Fruit fly (Drosophila melanogaster) whole organism, prepupa: Measurements from ENCODE around the gene CG9839.

Experiments used
- Blimp-1 ChIP-seq: fragments of 200-800 bp; sonication (Bioruptor generic); optimal IDR thresholded peaks from 3 replicates; lab custom pipeline; 2017; ENCODE audit warnings: missing biosample characterization, missing genetic modification characterization, mild to moderate bottlenecking, moderate library complexity, missing genetic modification reagents
- CG10631 ChIP-seq: fragments of 200-800 bp; sonication (Bioruptor generic); optimal IDR thresholded peaks from 2 replicates; lab custom pipeline; 2016; ENCODE audit warnings: missing biosample characterization, missing genetic modification characterization
- CG10669 ChIP-seq: fragments of 200-800 bp; sonication (Bioruptor generic); optimal IDR thresholded peaks from 3 replicates; lab custom pipeline; 2018; ENCODE audit warnings: missing biosample characterization, mild to moderate bottlenecking, missing genetic modification characterization, moderate library complexity
- CG11294 ChIP-seq: fragments of 200-800 bp; sonication (Bioruptor generic); IDR thresholded peaks from 2 replicates; pipeline ENCODE4 v1.3.6; 2022; ENCODE audit warnings: missing biosample characterization, missing genetic modification characterization
- CG15336 ChIP-seq: fragments of 200-800 bp; sonication (Bioruptor generic); IDR thresholded peaks from 2 replicates; pipeline ENCODE4 v1.3.6; 2022; ENCODE audit warnings: missing biosample characterization, missing genetic modification characterization
- CG1621 ChIP-seq: fragments of 200-800 bp; sonication (Bioruptor generic); optimal IDR thresholded peaks from 3 replicates; lab custom pipeline; 2018; ENCODE audit warnings: missing biosample characterization, mild to moderate bottlenecking, missing genetic modification characterization
- CG3032 ChIP-seq: fragments of 200-800 bp; optimal IDR thresholded peaks from 2 replicates; lab custom pipeline; 2019; ENCODE audit warnings: missing biosample characterization, mild to moderate bottlenecking, missing genetic modification characterization, moderate library complexity
- CG31627 ChIP-seq: fragments of 200-800 bp; sonication (Bioruptor generic); optimal IDR thresholded peaks from 3 replicates; lab custom pipeline; 2016; ENCODE audit warnings: missing biosample characterization, missing genetic modification characterization
- CG32006 ChIP-seq: fragments of 200-800 bp; sonication (Bioruptor generic); optimal IDR thresholded peaks from 3 replicates; lab custom pipeline; 2017; ENCODE audit warnings: missing biosample characterization, mild to moderate bottlenecking, missing genetic modification characterization
- CG34406 ChIP-seq: fragments of 200-800 bp; sonication (Bioruptor generic); optimal IDR thresholded peaks from 3 replicates; lab custom pipeline; 2016; ENCODE audit warnings: missing biosample characterization, missing genetic modification characterization
- CG3919 ChIP-seq: fragments of 200-800 bp; sonication (Bioruptor generic); optimal IDR thresholded peaks from 3 replicates; lab custom pipeline; 2016; ENCODE audit warnings: missing biosample characterization, missing genetic modification characterization
- CG4318 ChIP-seq: fragments of 200-800 bp; sonication (Bioruptor generic); optimal IDR thresholded peaks from 3 replicates; lab custom pipeline; 2017; ENCODE audit warnings: missing biosample characterization, mild to moderate bottlenecking, missing genetic modification characterization
- CG6163 ChIP-seq: fragments of 200-800 bp; sonication (Bioruptor generic); IDR thresholded peaks from 3 replicates; pipeline ENCODE4 v1.3.6; 2022; ENCODE audit warnings: missing biosample characterization, missing genetic modification characterization
- CG6276 ChIP-seq: fragments of 200-800 bp; sonication (Bioruptor generic); optimal IDR thresholded peaks from 2 replicates; lab custom pipeline; 2017; ENCODE audit warnings: missing biosample characterization, mild to moderate bottlenecking, missing genetic modification characterization
- CG6792 ChIP-seq: fragments of 200-800 bp; sonication (Bioruptor generic); optimal IDR thresholded peaks from 3 replicates; lab custom pipeline; 2016; ENCODE audit warnings: missing biosample characterization, missing genetic modification characterization
- CG6808 ChIP-seq: fragments of 200-800 bp; sonication (Bioruptor generic); optimal IDR thresholded peaks from 3 replicates; lab custom pipeline; 2017; ENCODE audit warnings: missing biosample characterization, missing genetic modification characterization, mild to moderate bottlenecking, moderate library complexity, missing genetic modification reagents
- CG7368 ChIP-seq: fragments of 200-800 bp; sonication (Bioruptor generic); optimal IDR thresholded peaks from 3 replicates; lab custom pipeline; 2016; ENCODE audit warnings: missing biosample characterization, missing genetic modification characterization
- CG8119 ChIP-seq: fragments of 200-800 bp; sonication (Bioruptor generic); IDR thresholded peaks from 3 replicates; pipeline ENCODE4 v1.3.6; 2022; ENCODE audit warnings: missing biosample characterization, missing genetic modification characterization
- CG8632 ChIP-seq: fragments of 200-800 bp; sonication (Bioruptor generic); optimal IDR thresholded peaks from 3 replicates; lab custom pipeline; 2016; ENCODE audit warnings: missing biosample characterization, missing genetic modification characterization
- CG9139 ChIP-seq: fragments of 200-800 bp; sonication (Bioruptor generic); optimal IDR thresholded peaks from 3 replicates; lab custom pipeline; 2017; ENCODE audit warnings: missing biosample characterization, mild to moderate bottlenecking, missing genetic modification characterization
- Eip75B ChIP-seq: fragments of 200-800 bp; sonication (Bioruptor generic); optimal IDR thresholded peaks from 3 replicates; lab custom pipeline; 2016; ENCODE audit warnings: missing biosample characterization, missing genetic modification characterization
- Eip78C ChIP-seq: fragments of 200-800 bp; sonication (Bioruptor generic); peaks from one replicate; lab custom pipeline; 2016; ENCODE audit warnings: missing biosample characterization, missing genetic modification characterization
- Eip93F ChIP-seq: fragments of 200-800 bp; sonication (Bioruptor generic); optimal IDR thresholded peaks from 2 replicates; lab custom pipeline; 2016; ENCODE audit warnings: missing biosample characterization, mild to moderate bottlenecking, missing genetic modification characterization
- Ets21C ChIP-seq: fragments of 200-800 bp; sonication (Bioruptor generic); optimal IDR thresholded peaks from 3 replicates; lab custom pipeline; 2016; ENCODE audit warnings: missing biosample characterization, missing genetic modification characterization
- Ets96B ChIP-seq: fragments of 200-800 bp; optimal IDR thresholded peaks from 2 replicates; lab custom pipeline; 2019; ENCODE audit warnings: missing biosample characterization, mild to moderate bottlenecking, missing genetic modification characterization, moderate library complexity
- Gug ChIP-seq: fragments of 200-800 bp; sonication (Bioruptor generic); IDR thresholded peaks from 2 replicates; pipeline ENCODE4 v1.3.6; 2022; ENCODE audit warnings: missing biosample characterization, missing genetic modification characterization
- Hr38 ChIP-seq: sonication (Bioruptor generic); optimal IDR thresholded peaks from 2 replicates; lab custom pipeline; 2016; ENCODE audit warnings: missing biosample characterization, missing genetic modification characterization
- Hr39 ChIP-seq: fragments of 200-800 bp; sonication (Bioruptor generic); optimal IDR thresholded peaks from 2 replicates; lab custom pipeline; 2016; ENCODE audit warnings: missing biosample characterization, missing genetic modification characterization
- Hr4 ChIP-seq: fragments of 200-800 bp; sonication (Bioruptor generic); optimal IDR thresholded peaks from 3 replicates; lab custom pipeline; 2016; ENCODE audit warnings: missing biosample characterization, missing genetic modification characterization
- Lpt ChIP-seq: fragments of 200-800 bp; sonication (Bioruptor generic); optimal IDR thresholded peaks from 3 replicates; lab custom pipeline; 2016; ENCODE audit warnings: missing biosample characterization, missing genetic modification characterization
- OdsH ChIP-seq: fragments of 200-800 bp; sonication (Bioruptor generic); optimal IDR thresholded peaks from 3 replicates; lab custom pipeline; 2016; ENCODE audit warnings: missing biosample characterization, missing genetic modification characterization
- Smox ChIP-seq: fragments of 200-800 bp; sonication (Bioruptor generic); optimal IDR thresholded peaks from 3 replicates; lab custom pipeline; 2016; ENCODE audit warnings: missing biosample characterization, missing genetic modification characterization
- Sox102F ChIP-seq: fragments of 200-800 bp; sonication (Bioruptor generic); optimal IDR thresholded peaks from 2 replicates; lab custom pipeline; 2016; ENCODE audit warnings: missing biosample characterization, mild to moderate bottlenecking, missing genetic modification characterization
- Sox14 ChIP-seq: fragments of 200-800 bp; sonication (Bioruptor generic); optimal IDR thresholded peaks from 3 replicates; lab custom pipeline; 2016; ENCODE audit warnings: missing biosample characterization, missing genetic modification characterization
- Sox15 ChIP-seq: fragments of 200-800 bp; sonication (Bioruptor generic); optimal IDR thresholded peaks from 3 replicates; lab custom pipeline; 2016; ENCODE audit warnings: missing biosample characterization, missing genetic modification characterization
- achi ChIP-seq: fragments of 200-800 bp; sonication (Bioruptor generic); optimal IDR thresholded peaks from 3 replicates; lab custom pipeline; 2016; ENCODE audit warnings: missing biosample characterization, missing genetic modification characterization
- acj6 ChIP-seq: fragments of 200-800 bp; sonication (Bioruptor generic); optimal IDR thresholded peaks from 3 replicates; lab custom pipeline; 2016; ENCODE audit warnings: missing biosample characterization, missing genetic modification characterization
- cyc ChIP-seq: fragments of 200-800 bp; sonication (Bioruptor generic); optimal IDR thresholded peaks from 3 replicates; lab custom pipeline; 2016; ENCODE audit warnings: missing biosample characterization, missing genetic modification characterization
- eg ChIP-seq: fragments of 200-800 bp; sonication (Bioruptor generic); IDR thresholded peaks from 3 replicates; pipeline ENCODE4 v1.3.6; 2022; ENCODE audit warnings: missing biosample characterization, missing genetic modification characterization
- esn ChIP-seq: fragments of 200-800 bp; sonication (Bioruptor generic); optimal IDR thresholded peaks from 2 replicates; lab custom pipeline; 2016; ENCODE audit warnings: missing biosample characterization, mild to moderate bottlenecking, missing genetic modification characterization, moderate library complexity
- fd59A ChIP-seq: fragments of 200-800 bp; sonication (Bioruptor generic); optimal IDR thresholded peaks from 2 replicates; lab custom pipeline; 2017; ENCODE audit warnings: missing biosample characterization, mild to moderate bottlenecking, missing genetic modification characterization, missing genetic modification reagents
- fd85E ChIP-seq: fragments of 200-800 bp; sonication (Bioruptor generic); optimal IDR thresholded peaks from 3 replicates; lab custom pipeline; 2016; ENCODE audit warnings: missing biosample characterization, missing genetic modification characterization
- fkh ChIP-seq: fragments of 200-800 bp; sonication (Bioruptor generic); optimal IDR thresholded peaks from 3 replicates; lab custom pipeline; 2017; ENCODE audit warnings: missing biosample characterization, mild to moderate bottlenecking, missing genetic modification characterization, moderate library complexity
- lz ChIP-seq: fragments of 200-800 bp; sonication (Bioruptor generic); optimal IDR thresholded peaks from 3 replicates; lab custom pipeline; 2016; ENCODE audit warnings: missing biosample characterization, missing genetic modification characterization
- salr ChIP-seq, 2 experiments: fragments of 200-800 bp; sonication (Bioruptor generic); optimal IDR thresholded peaks; 3 replicates each; lab custom pipeline; 2016 to 2018; ENCODE audit warnings: missing biosample characterization in 2 of 2, missing genetic modification characterization in 2 of 2, mild to moderate bottlenecking in 1 of 2
- ss ChIP-seq, 2 experiments: fragments of 200-800 bp; sonication (Bioruptor generic); optimal IDR thresholded peaks; 2 replicates in 1 of 2; 3 replicates in 1 of 2; lab custom pipeline; 2017 to 2018; ENCODE audit warnings: mild to moderate bottlenecking in 2 of 2, missing biosample characterization in 2 of 2, missing genetic modification characterization in 2 of 2, moderate library complexity in 1 of 2
- svp ChIP-seq: fragments of 200-800 bp; sonication (Bioruptor generic); peaks from one replicate; lab custom pipeline; 2016; ENCODE audit warnings: missing biosample characterization, missing genetic modification characterization
- vri ChIP-seq: fragments of 200-800 bp; sonication (Bioruptor generic); optimal IDR thresholded peaks from 3 replicates; lab custom pipeline; 2016; ENCODE audit warnings: missing biosample characterization, mild to moderate bottlenecking, missing genetic modification characterization

CG9839 gene

dm6 chr3R:8785451-8785850 is 20.2 kb downstream of the CG9839 start:
- TF ChIP-seq esn (GFP tag; lab: Kevin White, UChicago) (no peak), CG3919 (GFP tag; lab: Kevin White, UChicago) (no peak), CG32006 (GFP tag; lab: Kevin White, UChicago) (no peak), Hr4 (GFP tag; lab: Kevin White, UChicago) (no peak), CG6163 (GFP tag; lab: Robert Waterston, UW) (0 out of 3 replicates have a peak, but pooled peaks have one; percentile 18)

- no peak for TF ChIP-seq ss (GFP tag; optimal IDR thresholded peaks at IDR 0.05; lab: Kevin White, UChicago)
- TF ChIP-seq Sox15 (GFP tag; lab: Kevin White, UChicago), result no peak
- TF ChIP-seq Sox14 (GFP tag; lab: Kevin White, UChicago), result no peak
- no peak for TF ChIP-seq cyc (GFP tag; lab: Kevin White, UChicago)
- no peak for TF ChIP-seq CG4318
- TF ChIP-seq Ets21C (GFP tag; lab: Kevin White, UChicago), result no peak
- 0 out of 2 replicates have a peak, but pooled peaks have one; percentile 25 for TF ChIP-seq CG11294
- no peak; the same call in 1 of the 2 replicates for TF ChIP-seq Gug (GFP tag; lab: Robert Waterston, UW)
- TF ChIP-seq Hr38 (GFP tag; lab: Kevin White, UChicago), result no peak
- TF ChIP-seq OdsH, result no peak
- no peak for TF ChIP-seq Smox (GFP tag; lab: Kevin White, UChicago)
- no peak for TF ChIP-seq CG10669 (GFP tag; lab: Kevin White, UChicago)
- no peak for TF ChIP-seq CG10631 (GFP tag; lab: Kevin White, UChicago)
- TF ChIP-seq esn (GFP tag; lab: Kevin White, UChicago), result no peak
- TF ChIP-seq eg, result peak; percentile 82
- no peak for TF ChIP-seq CG6808 (GFP tag; lab: Kevin White, UChicago)
- no peak for TF ChIP-seq CG3919 (GFP tag; lab: Kevin White, UChicago)
- TF ChIP-seq acj6, result no peak
- no peak for TF ChIP-seq Eip75B (GFP tag; lab: Kevin White, UChicago)
- no peak for TF ChIP-seq Blimp-1 (GFP tag; lab: Kevin White, UChicago)
- TF ChIP-seq lz, result no peak
- TF ChIP-seq fd59A (GFP tag; lab: Kevin White, UChicago), result no peak
- no peak for TF ChIP-seq Hr4 (GFP tag; lab: Kevin White, UChicago)
- no peak for TF ChIP-seq CG31627 (GFP tag; lab: Kevin White, UChicago)
- peak; percentile 39 for TF ChIP-seq svp (GFP tag; lab: Kevin White, UChicago)
- TF ChIP-seq salr (GFP tag; optimal IDR thresholded peaks at IDR 0.05; lab: Kevin White, UChicago), result no peak
- TF ChIP-seq CG8119 (GFP tag; lab: Robert Waterston, UW), result peak; percentile 67
- no peak for TF ChIP-seq Lpt (GFP tag; lab: Kevin White, UChicago)
- no peak for TF ChIP-seq CG9139 (GFP tag; lab: Kevin White, UChicago)
- TF ChIP-seq CG1621, result no peak
- no peak for TF ChIP-seq fkh
- no peak for TF ChIP-seq Ets96B (tag; lab: Kevin White, UChicago)
- TF ChIP-seq achi (GFP tag; lab: Kevin White, UChicago), result no peak
- no peak for TF ChIP-seq CG8632
- TF ChIP-seq Eip93F, result no peak
- TF ChIP-seq Hr39 (GFP tag; lab: Kevin White, UChicago), result no peak
- no peak for TF ChIP-seq Eip78C (GFP tag; lab: Kevin White, UChicago)
- no peak for TF ChIP-seq CG6792 (GFP tag; lab: Kevin White, UChicago)
- no peak for TF ChIP-seq vri (GFP tag; lab: Kevin White, UChicago)
- TF ChIP-seq fd85E (GFP tag; lab: Kevin White, UChicago), result no peak
- no peak for TF ChIP-seq CG7368 (GFP tag; lab: Kevin White, UChicago)
- no peak for TF ChIP-seq CG34406 (GFP tag; lab: Kevin White, UChicago)
- TF ChIP-seq CG6163 (GFP tag; lab: Robert Waterston, UW), result peak; percentile 58; the same call in 2 of the 3 replicates
- no peak for TF ChIP-seq CG3032 (tag; lab: Kevin White, UChicago)
- TF ChIP-seq CG6276 (GFP tag; lab: Kevin White, UChicago), result no peak
- peak; percentile 75 for TF ChIP-seq CG15336 (GFP tag; lab: Robert Waterston, UW)
- TF ChIP-seq CG32006 (GFP tag; lab: Kevin White, UChicago), result no peak
- no peak for TF ChIP-seq Sox102F (GFP tag; lab: Kevin White, UChicago)
Measured at dm6 chr3R:8784788-8785187, 20.8 kb downstream of the CG9839 start.
